Fruit fly (Drosophila melanogaster) whole organism, embryonic: ENCODE measurements around the gene CG5246.
A peak's percentile ranks its signal among the peaks of the same experiment; 100 is the strongest.

Source experiments
- C15 ChIP-seq: fragments of 200-800 bp; sonication (Bioruptor generic); IDR thresholded peaks from 3 replicates; pipeline ENCODE4 v1.3.6; 2022; ENCODE audit warnings: missing biosample characterization, missing genetic modification characterization
- CG10147 ChIP-seq: fragments of 200-800 bp; sonication (Bioruptor generic); optimal IDR thresholded peaks from 2 replicates; lab custom pipeline; 2019; ENCODE audit warnings: missing biosample characterization, mild to moderate bottlenecking, missing genetic modification characterization, moderate library complexity
- CG10959 ChIP-seq: fragments of 200-800 bp; sonication (Bioruptor generic); IDR thresholded peaks from 2 replicates; pipeline ENCODE4 v1.3.6; 2022; ENCODE audit warnings: missing biosample characterization, missing genetic modification characterization
- CG10979 ChIP-seq: fragments of 200-800 bp; sonication (Bioruptor generic); optimal IDR thresholded peaks from 2 replicates; lab custom pipeline; 2018; ENCODE audit warnings: missing biosample characterization, mild to moderate bottlenecking, missing genetic modification characterization, moderate library complexity
- CG11695 ChIP-seq: fragments of 200-800 bp; sonication (Bioruptor generic); IDR thresholded peaks from 3 replicates; pipeline ENCODE4 v1.3.6; 2022; ENCODE audit warnings: missing biosample characterization, missing genetic modification characterization
- CG12942 ChIP-seq: fragments of 200-800 bp; sonication (Bioruptor generic); optimal IDR thresholded peaks from 3 replicates; lab custom pipeline; 2016; ENCODE audit warnings: missing biosample characterization, missing genetic modification characterization
- CG13775 ChIP-seq: fragments of 200-800 bp; sonication (Bioruptor generic); optimal IDR thresholded peaks from 3 replicates; lab custom pipeline; 2017; ENCODE audit warnings: missing biosample characterization, mild to moderate bottlenecking, missing genetic modification characterization
- CG14050 ChIP-seq: fragments of 200-800 bp; sonication (Bioruptor generic); IDR thresholded peaks from 3 replicates; pipeline ENCODE4 v1.3.6; 2022; ENCODE audit warnings: missing biosample characterization, missing genetic modification characterization
- CG1647 ChIP-seq: fragments of 200-800 bp; sonication (Bioruptor generic); optimal IDR thresholded peaks from 3 replicates; lab custom pipeline; 2016; ENCODE audit warnings: missing biosample characterization, missing genetic modification characterization
- CG16779 ChIP-seq: fragments of 200-800 bp; sonication (Bioruptor generic); IDR thresholded peaks from 2 replicates; pipeline ENCODE4 v1.3.6; 2022; ENCODE audit warnings: missing biosample characterization, missing genetic modification characterization
- CG17385 ChIP-seq: fragments of 200-800 bp; sonication (Bioruptor generic); optimal IDR thresholded peaks from 3 replicates; lab custom pipeline; 2018; ENCODE audit warnings: missing biosample characterization, mild to moderate bottlenecking, missing genetic modification characterization
- CG17802 ChIP-seq: fragments of 200-800 bp; sonication (Bioruptor generic); optimal IDR thresholded peaks from 2 replicates; lab custom pipeline; 2018; ENCODE audit warnings: missing biosample characterization, mild to moderate bottlenecking, missing genetic modification characterization, moderate library complexity
- CG2120 ChIP-seq: fragments of 200-800 bp; sonication (Bioruptor generic); optimal IDR thresholded peaks from 3 replicates; lab custom pipeline; 2016; ENCODE audit warnings: missing biosample characterization, missing genetic modification characterization
- CG2889 ChIP-seq: fragments of 200-800 bp; sonication (Bioruptor generic); IDR thresholded peaks from 3 replicates; pipeline ENCODE4 v1.3.6; 2022; ENCODE audit warnings: missing biosample characterization, missing genetic modification characterization
- CG31224 ChIP-seq: fragments of 200-800 bp; sonication (Bioruptor generic); IDR thresholded peaks from 2 replicates; pipeline ENCODE4 v1.3.6; 2022; ENCODE audit warnings: missing biosample characterization, missing genetic modification characterization
- CG33213 ChIP-seq: fragments of 200-800 bp; sonication (Bioruptor generic); optimal IDR thresholded peaks from 3 replicates; lab custom pipeline; 2016; ENCODE audit warnings: missing biosample characterization, missing genetic modification characterization
- CG3847 ChIP-seq: fragments of 200-800 bp; sonication (Bioruptor generic); IDR thresholded peaks from 2 replicates; pipeline ENCODE4 v1.3.6; 2022; ENCODE audit warnings: missing biosample characterization, missing genetic modification characterization
- CG3995 ChIP-seq: fragments of 200-800 bp; sonication (Bioruptor generic); optimal IDR thresholded peaks from 3 replicates; lab custom pipeline; 2016; ENCODE audit warnings: missing biosample characterization, missing genetic modification characterization
- CG4707 ChIP-seq: fragments of 200-800 bp; sonication (Bioruptor generic); optimal IDR thresholded peaks from 2 replicates; lab custom pipeline; 2018; ENCODE audit warnings: missing biosample characterization, mild to moderate bottlenecking, missing genetic modification characterization, moderate library complexity
- CG4730 ChIP-seq: fragments of 200-800 bp; sonication (Bioruptor generic); IDR thresholded peaks from 2 replicates; pipeline ENCODE4 v1.3.6; 2022; ENCODE audit warnings: missing biosample characterization, missing genetic modification characterization
- CG7357 ChIP-seq: fragments of 200-800 bp; sonication (Bioruptor generic); IDR thresholded peaks from 3 replicates; pipeline ENCODE4 v1.3.6; 2022; ENCODE audit warnings: missing biosample characterization, missing genetic modification characterization
- CG7372 ChIP-seq: fragments of 200-800 bp; sonication (Bioruptor generic); IDR thresholded peaks from 2 replicates; pipeline ENCODE4 v1.3.6; 2022; ENCODE audit warnings: missing biosample characterization, missing genetic modification characterization
- CG7987 ChIP-seq: fragments of 200-800 bp; sonication (Bioruptor generic); optimal IDR thresholded peaks from 2 replicates; lab custom pipeline; 2018; ENCODE audit warnings: missing biosample characterization, mild to moderate bottlenecking, missing genetic modification characterization, moderate library complexity
- CG8478 ChIP-seq: fragments of >200 bp; optimal IDR thresholded peaks from 2 replicates; lab custom pipeline; 2018
- CG8924 ChIP-seq: fragments of 200-800 bp; optimal IDR thresholded peaks from 3 replicates; lab custom pipeline; 2019; ENCODE audit warnings: missing biosample characterization, mild to moderate bottlenecking, missing genetic modification characterization, moderate library complexity
- CkIIα-i1 ChIP-seq: fragments of 200-800 bp; sonication (Bioruptor generic); IDR thresholded peaks from 2 replicates; pipeline ENCODE4 v1.3.6; 2022; ENCODE audit warnings: missing biosample characterization, missing genetic modification characterization
- Dfd ChIP-seq, 2 experiments: fragments of >200 bp; optimal IDR thresholded peaks; 2 replicates each; lab custom pipeline; 2017; ENCODE audit warnings: missing biosample characterization in 2 of 2, missing genetic modification characterization in 2 of 2
- Dp ChIP-seq: fragments of 200-800 bp; sonication (Bioruptor generic); optimal IDR thresholded peaks from 2 replicates; lab custom pipeline; 2018; ENCODE audit warnings: missing biosample characterization, mild to moderate bottlenecking, missing genetic modification characterization, moderate library complexity
- Ets97D ChIP-seq: fragments of 200-800 bp; sonication (Bioruptor generic); optimal IDR thresholded peaks from 3 replicates; lab custom pipeline; 2016; ENCODE audit warnings: missing biosample characterization, missing genetic modification characterization
- Hr39 ChIP-seq: fragments of >200 bp; optimal IDR thresholded peaks from 2 replicates; lab custom pipeline; 2017
- Hr51 ChIP-seq, 2 experiments: fragments of 200-800 bp; sonication (Bioruptor generic); optimal IDR thresholded peaks; 2 replicates in 1 of 2; 3 replicates in 1 of 2; lab custom pipeline; 2016 to 2018; ENCODE audit warnings: missing biosample characterization in 2 of 2, missing genetic modification characterization in 2 of 2, mild to moderate bottlenecking in 1 of 2, moderate library complexity in 1 of 2
- Hsf ChIP-seq: fragments of 200-800 bp; sonication (Bioruptor generic); optimal IDR thresholded peaks from 3 replicates; lab custom pipeline; 2016; ENCODE audit warnings: missing biosample characterization, missing genetic modification characterization
- NK7.1 ChIP-seq: fragments of 200-800 bp; sonication (Bioruptor generic); optimal IDR thresholded peaks from 3 replicates; lab custom pipeline; 2016; ENCODE audit warnings: missing biosample characterization, missing genetic modification characterization
- PHDP ChIP-seq: fragments of 200-800 bp; sonication (Bioruptor generic); optimal IDR thresholded peaks from 3 replicates; lab custom pipeline; 2018; ENCODE audit warnings: missing biosample characterization, mild to moderate bottlenecking, missing genetic modification characterization, moderate library complexity
- Ravus ChIP-seq: fragments of 200-800 bp; sonication (Bioruptor generic); IDR thresholded peaks from 2 replicates; pipeline ENCODE4 v1.3.6; 2022; ENCODE audit warnings: missing biosample characterization, missing genetic modification characterization
- Spps ChIP-seq: fragments of 200-800 bp; sonication (Bioruptor generic); optimal IDR thresholded peaks from 2 replicates; lab custom pipeline; 2018; ENCODE audit warnings: missing biosample characterization, mild to moderate bottlenecking, missing genetic modification characterization
- crol ChIP-seq: fragments of 200-800 bp; sonication (Bioruptor generic); IDR thresholded peaks from 2 replicates; pipeline ENCODE4 v1.3.6; 2022; ENCODE audit warnings: missing biosample characterization, missing genetic modification characterization
- dm ChIP-seq: fragments of 200-800 bp; sonication (Bioruptor generic); optimal IDR thresholded peaks from 3 replicates; lab custom pipeline; 2016; ENCODE audit warnings: missing biosample characterization, missing genetic modification characterization
- ems ChIP-seq: fragments of 200-800 bp; sonication (Bioruptor generic); optimal IDR thresholded peaks from 3 replicates; lab custom pipeline; 2016; ENCODE audit warnings: missing biosample characterization, missing genetic modification characterization
- esg ChIP-seq: fragments of 200-800 bp; sonication (Bioruptor generic); conservative IDR thresholded peaks from 2 replicates; pipeline ENCODE4 v1.3.6; 2022; ENCODE audit warnings: missing biosample characterization, missing genetic modification characterization
- grn ChIP-seq: fragments of 200-800 bp; sonication (Bioruptor generic); optimal IDR thresholded peaks from 3 replicates; lab custom pipeline; 2017; ENCODE audit warnings: missing biosample characterization, missing genetic modification characterization
- ken ChIP-seq: fragments of 200-800 bp; sonication (Bioruptor generic); IDR thresholded peaks from 3 replicates; pipeline ENCODE4 v1.3.6; 2022; ENCODE audit warnings: missing biosample characterization, missing genetic modification characterization
- kni ChIP-seq: fragments of 200-800 bp; sonication (Bioruptor generic); optimal IDR thresholded peaks from 3 replicates; lab custom pipeline; 2017; ENCODE audit warnings: mild to moderate bottlenecking, missing biosample characterization, missing genetic modification reagents, missing genetic modification characterization
- maf-S ChIP-seq: fragments of 200-800 bp; sonication (Bioruptor generic); optimal IDR thresholded peaks from 2 replicates; lab custom pipeline; 2016; ENCODE audit warnings: missing biosample characterization, missing genetic modification characterization
- org-1 ChIP-seq: fragments of 200-800 bp; sonication (Bioruptor generic); optimal IDR thresholded peaks from 2 replicates; lab custom pipeline; 2017; ENCODE audit warnings: missing biosample characterization, missing genetic modification characterization
- seq ChIP-seq: fragments of 200-800 bp; sonication (Bioruptor generic); IDR thresholded peaks from 2 replicates; pipeline ENCODE4 v1.3.6; 2022; ENCODE audit warnings: missing biosample characterization, missing genetic modification characterization
- sob ChIP-seq: fragments of 200-800 bp; sonication (Bioruptor generic); IDR thresholded peaks from 2 replicates; pipeline ENCODE4 v1.3.6; 2022; ENCODE audit warnings: missing biosample characterization, missing genetic modification characterization
- ssp ChIP-seq: fragments of 200-800 bp; sonication (Bioruptor generic); IDR thresholded peaks from 2 replicates; pipeline ENCODE4 v1.3.6; 2022; ENCODE audit warnings: missing biosample characterization, missing genetic modification characterization
- sug ChIP-seq: fragments of 200-800 bp; optimal IDR thresholded peaks from 2 replicates; lab custom pipeline; 2019; ENCODE audit warnings: missing biosample characterization, mild to moderate bottlenecking, missing genetic modification characterization, moderate library complexity
- toy ChIP-seq: fragments of 200-800 bp; sonication (Bioruptor generic); IDR thresholded peaks from 2 replicates; pipeline ENCODE4 v1.3.6; 2022; ENCODE audit warnings: missing biosample characterization, missing genetic modification characterization
- tx ChIP-seq: fragments of 200-800 bp; sonication (Bioruptor generic); optimal IDR thresholded peaks from 2 replicates; lab custom pipeline; 2016; ENCODE audit warnings: missing biosample characterization, missing genetic modification characterization
- wor ChIP-seq: fragments of 200-800 bp; sonication (Bioruptor generic); IDR thresholded peaks from 2 replicates; pipeline ENCODE4 v1.3.6; 2022; ENCODE audit warnings: missing biosample characterization, missing genetic modification characterization
- zen2 ChIP-seq: fragments of 200-800 bp; sonication (Bioruptor generic); IDR thresholded peaks from 3 replicates; pipeline ENCODE4 v1.3.6; 2022; ENCODE audit warnings: missing biosample characterization, missing genetic modification characterization; ENCODE audit not compliant: partially characterized antibody

The CG5246 gene

dm6 chr3R:17117607-17118327 lies 18.1 kb upstream of the CG5246 start:
- no peak for TF ChIP-seq dm (GFP tag; lab: Kevin White, UChicago)
- peak; percentile 4 for TF ChIP-seq CG2120 (GFP tag; lab: Kevin White, UChicago)
- no peak for TF ChIP-seq CG10147 (GFP tag; lab: Kevin White, UChicago)
- TF ChIP-seq C15 (GFP tag; lab: Robert Waterston, UW): no peak
- no peak for TF ChIP-seq CG3847 (GFP tag; lab: Robert Waterston, UW)
- TF ChIP-seq CG2889 (GFP tag; lab: Robert Waterston, UW): no peak
- TF ChIP-seq CG31224 (GFP tag; lab: Robert Waterston, UW): no peak
- no peak for TF ChIP-seq CG8478
- TF ChIP-seq kni (GFP tag; lab: Kevin White, UChicago): peak; percentile 61
- no peak for TF ChIP-seq tx (GFP tag; lab: Kevin White, UChicago)
- no peak for TF ChIP-seq Dfd (GFP tag; optimal IDR thresholded peaks at IDR 0.05; lab: Kevin White, UChicago)
- peak; percentile 12 for TF ChIP-seq CG8924 (tag; lab: Kevin White, UChicago)
- no peak for TF ChIP-seq Ets97D (GFP tag; lab: Kevin White, UChicago)
- no peak for TF ChIP-seq CG13775
- TF ChIP-seq ems (GFP tag; lab: Kevin White, UChicago): no peak
- no peak for TF ChIP-seq toy (GFP tag; lab: Robert Waterston, UW)
- no peak for TF ChIP-seq CG7987
- TF ChIP-seq NK7.1: no peak
- no peak for TF ChIP-seq Spps
- no peak for TF ChIP-seq ken (GFP tag; lab: Robert Waterston, UW)
- no peak for TF ChIP-seq CG12942 (GFP tag; lab: Kevin White, UChicago)
- TF ChIP-seq zen2 (GFP tag; lab: Robert Waterston, UW): no peak
- no peak for TF ChIP-seq CG7357 (GFP tag; lab: Robert Waterston, UW)
- no peak for TF ChIP-seq CG16779 (GFP tag; lab: Robert Waterston, UW)
- TF ChIP-seq Hr51 (GFP tag; optimal IDR thresholded peaks at IDR 0.05; lab: Kevin White, UChicago): no peak
- TF ChIP-seq wor: no peak
- no peak for TF ChIP-seq Hr39 (lab: Kevin White, UChicago)
- TF ChIP-seq Ravus (GFP tag; lab: Robert Waterston, UW): no peak
- TF ChIP-seq CG7372 (GFP tag; lab: Robert Waterston, UW): no peak
- no peak for TF ChIP-seq CG1647 (GFP tag; lab: Kevin White, UChicago)
- TF ChIP-seq org-1: no peak
- no peak for TF ChIP-seq esg (GFP tag; lab: Robert Waterston, UW)
- TF ChIP-seq crol (GFP tag; lab: Robert Waterston, UW): peak; percentile 85
- TF ChIP-seq CkIIα-i1 (GFP tag; lab: Robert Waterston, UW): no peak
- no peak for TF ChIP-seq sug (tag; lab: Kevin White, UChicago)
- no peak for TF ChIP-seq seq (GFP tag; lab: Robert Waterston, UW)
- no peak for TF ChIP-seq CG11695 (GFP tag; lab: Robert Waterston, UW)
- peak; percentile 62 for TF ChIP-seq CG10979 (tag; lab: Kevin White, UChicago)
- TF ChIP-seq CG4707 (GFP tag; lab: Kevin White, UChicago): no peak
- TF ChIP-seq maf-S (GFP tag; lab: Kevin White, UChicago): no peak
- TF ChIP-seq grn (GFP tag; lab: Kevin White, UChicago): peak; percentile 34
- no peak for TF ChIP-seq CG17385 (GFP tag; lab: Kevin White, UChicago)
- TF ChIP-seq PHDP (tag; lab: Kevin White, UChicago): peak; percentile 25
- TF ChIP-seq Dp: no peak
- TF ChIP-seq Hsf (GFP tag; lab: Kevin White, UChicago): peak; percentile 11
- TF ChIP-seq CG10959: no peak
- TF ChIP-seq CG17802 (tag; lab: Kevin White, UChicago): no peak
- TF ChIP-seq CG14050 (GFP tag; lab: Robert Waterston, UW): no peak
- TF ChIP-seq CG3995 (GFP tag; lab: Kevin White, UChicago): no peak
- TF ChIP-seq CG4730: no peak
- no peak for TF ChIP-seq ssp (GFP tag; lab: Robert Waterston, UW)
- no peak for TF ChIP-seq sob
- TF ChIP-seq CG33213: no peak
